5 worm cellular contexts compared by ENCODE assay signal in the genomic region with DNA sequence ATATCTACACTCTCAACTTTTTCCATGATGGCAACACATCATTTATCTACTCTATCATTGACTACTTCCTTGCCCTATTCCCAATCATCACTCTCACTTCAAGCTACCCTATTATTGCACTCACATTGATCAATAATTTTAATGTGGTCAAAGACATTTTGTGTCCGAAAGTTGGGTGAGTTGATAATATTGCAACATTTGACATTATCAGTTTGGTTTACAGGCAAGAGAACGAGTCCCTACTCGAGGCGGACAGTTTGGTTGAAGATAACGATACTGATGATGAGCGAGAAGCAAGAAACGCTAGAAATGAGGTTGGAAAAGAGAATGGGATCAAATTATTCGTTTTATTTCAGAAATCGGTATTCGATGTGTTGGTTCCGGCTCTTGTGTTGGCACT.
TF ChIP-seq lines count a peak whose summit lies in the region.

No protein-coding gene starts in this region.

TF ChIP-seq in whole organism, L1 larva, 84 proteins besides CTCF, POLR2A, EP300 and RAD21:
- no peak for TF ChIP-seq nhr-84 (tag; optimal IDR thresholded peaks at IDR 0.05; lab: Kevin White, UChicago)
- no peak for TF ChIP-seq unc-98 (GFP tag; IDR thresholded peaks at IDR 0.05; lab: Robert Waterston, UW)
- peak; percentile 20 for TF ChIP-seq lin-14 (GFP tag; optimal IDR thresholded peaks at IDR 0.05; lab: Kevin White, UChicago)
- no peak for TF ChIP-seq grh-1 (GFP tag; IDR thresholded peaks at IDR 0.05; lab: Robert Waterston, UW)
- TF ChIP-seq elt-2 (tag; optimal IDR thresholded peaks at IDR 0.05; lab: Kevin White, UChicago) = peak; percentile 71
- peak in 1 of 2 experiments; percentile 32 for TF ChIP-seq lin-35 (GFP tag; optimal IDR thresholded peaks at IDR 0.05; lab: Kevin White, UChicago)
- no peak for TF ChIP-seq Y116A8C.19 (tag; optimal IDR thresholded peaks at IDR 0.05; lab: Kevin White, UChicago; ENCODE audit: borderline replicate concordance)
- TF ChIP-seq efl-1 (optimal IDR thresholded peaks at IDR 0.05; lab: Kevin White, UChicago) = no peak
- TF ChIP-seq efl-1 (GFP tag; optimal IDR thresholded peaks at IDR 0.05 in 1 of 2; lab: Kevin White, UChicago) = no peak
- TF ChIP-seq ama-1 (optimal IDR thresholded peaks at IDR 0.05; lab: Kevin White, UChicago) = no peak
- no peak for TF ChIP-seq ceh-8 (GFP tag; optimal IDR thresholded peaks at IDR 0.05; lab: Kevin White, UChicago)

TF ChIP-seq in whole organism, L2 larva, 48 proteins besides CTCF, POLR2A, EP300 and RAD21:
- no peak for TF ChIP-seq nhr-25 (tag; optimal IDR thresholded peaks at IDR 0.05; lab: Kevin White, UChicago)
- TF ChIP-seq fos-1 (tag; optimal IDR thresholded peaks at IDR 0.05; lab: Kevin White, UChicago) = peak; percentile 93
- TF ChIP-seq nhr-21 (tag; optimal IDR thresholded peaks at IDR 0.05; lab: Kevin White, UChicago) = no peak
- no peak for TF ChIP-seq F13H6.1 (tag; optimal IDR thresholded peaks at IDR 0.05; lab: Kevin White, UChicago)
- no peak for TF ChIP-seq ztf-1 (GFP tag; conservative IDR thresholded peaks at IDR 0.05; lab: Robert Waterston, UW)
- TF ChIP-seq alr-1 (tag; optimal IDR thresholded peaks at IDR 0.05; lab: Kevin White, UChicago) = no peak
- TF ChIP-seq nhr-23 (tag; optimal IDR thresholded peaks at IDR 0.05; lab: Kevin White, UChicago) = no peak

TF ChIP-seq in whole organism, L3 larva, 47 proteins besides CTCF, POLR2A, EP300 and RAD21:
- TF ChIP-seq fkh-2 (tag; optimal IDR thresholded peaks at IDR 0.05; lab: Kevin White, UChicago) = no peak
- TF ChIP-seq elt-3 (tag; optimal IDR thresholded peaks at IDR 0.05; lab: Kevin White, UChicago) = no peak
- no peak for TF ChIP-seq fos-1 (tag; optimal IDR thresholded peaks at IDR 0.05; lab: Kevin White, UChicago)
- peak; percentile 84 for TF ChIP-seq pqm-1 (tag; optimal IDR thresholded peaks at IDR 0.05; lab: Kevin White, UChicago)
- TF ChIP-seq elt-2 (tag; optimal IDR thresholded peaks at IDR 0.05; lab: Kevin White, UChicago) = peak; percentile 82

TF ChIP-seq in whole organism, L4 larva, 104 proteins besides CTCF, POLR2A, EP300 and RAD21:
- no peak for TF ChIP-seq unc-130 (GFP tag; optimal IDR thresholded peaks at IDR 0.05; lab: Kevin White, UChicago)
- no peak for TF ChIP-seq mep-1 (tag; optimal IDR thresholded peaks at IDR 0.05; lab: Kevin White, UChicago)
- TF ChIP-seq attf-4 (tag; optimal IDR thresholded peaks at IDR 0.05; lab: Kevin White, UChicago) = no peak
- no peak for TF ChIP-seq daf-8 (GFP tag; IDR thresholded peaks at IDR 0.05; lab: Robert Waterston, UW)
- TF ChIP-seq gei-8 (GFP tag; optimal IDR thresholded peaks at IDR 0.05; lab: Kevin White, UChicago) = no peak
- TF ChIP-seq nhr-42 (GFP tag; IDR thresholded peaks at IDR 0.05; lab: Robert Waterston, UW) = no peak
- TF ChIP-seq zag-1 (tag; optimal IDR thresholded peaks at IDR 0.05; lab: Kevin White, UChicago) = no peak
- TF ChIP-seq nhr-48 (tag; optimal IDR thresholded peaks at IDR 0.05; lab: Kevin White, UChicago) = no peak
- no peak for TF ChIP-seq F37D6.2 (tag; optimal IDR thresholded peaks at IDR 0.05; lab: Kevin White, UChicago)
- peak; percentile 83 for TF ChIP-seq pqm-1 (tag; optimal IDR thresholded peaks at IDR 0.05; lab: Kevin White, UChicago)
- no peak for TF ChIP-seq ztf-11 (tag; optimal IDR thresholded peaks at IDR 0.05; lab: Kevin White, UChicago)
- peak; percentile 78 for TF ChIP-seq dmd-6 (GFP tag; IDR thresholded peaks at IDR 0.05; lab: Robert Waterston, UW)
- peak; percentile 69 for TF ChIP-seq hlh-11 (tag; optimal IDR thresholded peaks at IDR 0.05; lab: Kevin White, UChicago)
- no peak for TF ChIP-seq nhr-11 (tag; optimal IDR thresholded peaks at IDR 0.05; lab: Kevin White, UChicago)
- TF ChIP-seq ceh-62 (tag; optimal IDR thresholded peaks at IDR 0.05; lab: Kevin White, UChicago) = no peak
- TF ChIP-seq dve-1 (tag; optimal IDR thresholded peaks at IDR 0.05; lab: Kevin White, UChicago; ENCODE audit: insufficient read depth) = peak; percentile 55
- no peak for TF ChIP-seq lin-15B (tag; optimal IDR thresholded peaks at IDR 0.05; lab: Kevin White, UChicago)
- TF ChIP-seq Y105C5A.15 (GFP tag; IDR thresholded peaks at IDR 0.05; lab: Robert Waterston, UW) = no peak
- no peak for TF ChIP-seq mdt-29 (GFP tag; IDR thresholded peaks at IDR 0.05; lab: Robert Waterston, UW)
- TF ChIP-seq mxl-3 (GFP tag; optimal IDR thresholded peaks at IDR 0.05; lab: Kevin White, UChicago) = peak; percentile 60
- peak; percentile 27 for TF ChIP-seq nhr-77 (tag; optimal IDR thresholded peaks at IDR 0.05; lab: Kevin White, UChicago)
- peak; percentile 48; the same call in 1 of the 2 replicates for TF ChIP-seq php-3 (GFP tag; IDR thresholded peaks at IDR 0.05; lab: Robert Waterston, UW)
- TF ChIP-seq vab-7 (GFP tag; IDR thresholded peaks at IDR 0.05; lab: Robert Waterston, UW) = no peak
- TF ChIP-seq daf-16 (GFP tag; optimal IDR thresholded peaks at IDR 0.05; lab: Kevin White, UChicago) = no peak
- peak; percentile 95 for TF ChIP-seq daf-16 (tag; optimal IDR thresholded peaks at IDR 0.05; lab: Kevin White, UChicago)
- peak; percentile 75 for TF ChIP-seq nhr-28 (tag; optimal IDR thresholded peaks at IDR 0.05; lab: Kevin White, UChicago)

TF ChIP-seq in whole organism, young adult, 124 proteins besides CTCF, POLR2A, EP300 and RAD21:
- TF ChIP-seq nhr-80 (tag; optimal IDR thresholded peaks at IDR 0.05; lab: Kevin White, UChicago) (peak; percentile 92), tlf-1 (GFP tag; optimal IDR thresholded peaks at IDR 0.05; lab: Kevin White, UChicago) (no peak), pha-4 (tag; optimal IDR thresholded peaks at IDR 0.05; lab: Kevin White, UChicago) (no peak), Y56A3A.18 (GFP tag; IDR thresholded peaks at IDR 0.05; lab: Robert Waterston, UW) (no peak), F37B4.10 (GFP tag; IDR thresholded peaks at IDR 0.05; lab: Robert Waterston, UW) (no peak), ztf-28 (GFP tag; IDR thresholded peaks at IDR 0.05; lab: Robert Waterston, UW) (no peak), D2030.7 (GFP tag; IDR thresholded peaks at IDR 0.05; lab: Robert Waterston, UW) (no peak), dox-1 (GFP tag; IDR thresholded peaks at IDR 0.05; lab: Robert Waterston, UW) (no peak), ceh-91 (GFP tag; IDR thresholded peaks at IDR 0.05; lab: Robert Waterston, UW) (no peak), zim-3 (tag; optimal IDR thresholded peaks at IDR 0.05; lab: Kevin White, UChicago) (no peak), ets-4 (GFP tag; optimal IDR thresholded peaks at IDR 0.05; lab: Kevin White, UChicago) (peak; percentile 33), F57A8.1 (GFP tag; optimal IDR thresholded peaks at IDR 0.05; lab: Kevin White, UChicago) (no peak)
TF ChIP-seq in whole organism, young adult: peak in this region for 2.
